Fruit fly (Drosophila melanogaster) whole organism, embryonic: Measurements from ENCODE around the gene Yp1.

Source experiments
- Asciz ChIP-seq: fragments of 200-800 bp; sonication (Bioruptor generic); optimal IDR thresholded peaks from 2 replicates; lab custom pipeline; 2017; ENCODE audit warnings: missing biosample characterization, mild to moderate bottlenecking, missing genetic modification characterization, missing genetic modification reagents
- B-H1 ChIP-seq: fragments of 200-800 bp; sonication (Bioruptor generic); IDR thresholded peaks from 3 replicates; pipeline ENCODE4 v1.3.6; 2022; ENCODE audit warnings: missing biosample characterization, missing genetic modification characterization
- CG10979 ChIP-seq: fragments of 200-800 bp; sonication (Bioruptor generic); optimal IDR thresholded peaks from 2 replicates; lab custom pipeline; 2018; ENCODE audit warnings: missing biosample characterization, mild to moderate bottlenecking, missing genetic modification characterization, moderate library complexity
- CG12659 ChIP-seq: fragments of 200-800 bp; sonication (Bioruptor generic); optimal IDR thresholded peaks from 3 replicates; lab custom pipeline; 2017; ENCODE audit warnings: mild to moderate bottlenecking, missing biosample characterization, missing genetic modification reagents, missing genetic modification characterization
- CG13775 ChIP-seq: fragments of 200-800 bp; sonication (Bioruptor generic); optimal IDR thresholded peaks from 3 replicates; lab custom pipeline; 2017; ENCODE audit warnings: missing biosample characterization, mild to moderate bottlenecking, missing genetic modification characterization
- CG16779 ChIP-seq: fragments of 200-800 bp; sonication (Bioruptor generic); IDR thresholded peaks from 2 replicates; pipeline ENCODE4 v1.3.6; 2022; ENCODE audit warnings: missing biosample characterization, missing genetic modification characterization
- CG17328 ChIP-seq: fragments of 200-800 bp; sonication (Bioruptor generic); IDR thresholded peaks from 2 replicates; pipeline ENCODE4 v1.3.6; 2022; ENCODE audit warnings: missing biosample characterization, missing genetic modification characterization
- CG17359 ChIP-seq: fragments of 200-800 bp; sonication (Bioruptor generic); optimal IDR thresholded peaks from 3 replicates; lab custom pipeline; 2018; ENCODE audit warnings: missing biosample characterization, mild to moderate bottlenecking, missing genetic modification characterization, moderate library complexity
- CG18262 ChIP-seq: fragments of 200-800 bp; optimal IDR thresholded peaks from 3 replicates; lab custom pipeline; 2019; ENCODE audit warnings: missing biosample characterization, mild to moderate bottlenecking, missing genetic modification characterization, moderate library complexity
- CG30020 ChIP-seq: fragments of 200-800 bp; optimal IDR thresholded peaks from 2 replicates; lab custom pipeline; 2019; ENCODE audit warnings: missing biosample characterization, mild to moderate bottlenecking, missing genetic modification characterization, moderate library complexity
- CG31441 ChIP-seq: fragments of 200-800 bp; sonication (Bioruptor generic); IDR thresholded peaks from 2 replicates; pipeline ENCODE4 v1.3.6; 2022; ENCODE audit warnings: missing biosample characterization, missing genetic modification characterization
- CG34376 ChIP-seq: fragments of 200-800 bp; sonication (Bioruptor generic); optimal IDR thresholded peaks from 2 replicates; lab custom pipeline; 2018; ENCODE audit warnings: missing biosample characterization, mild to moderate bottlenecking, missing genetic modification characterization
- CG3847 ChIP-seq: fragments of 200-800 bp; sonication (Bioruptor generic); IDR thresholded peaks from 2 replicates; pipeline ENCODE4 v1.3.6; 2022; ENCODE audit warnings: missing biosample characterization, missing genetic modification characterization
- CG4707 ChIP-seq: fragments of 200-800 bp; sonication (Bioruptor generic); optimal IDR thresholded peaks from 2 replicates; lab custom pipeline; 2018; ENCODE audit warnings: missing biosample characterization, mild to moderate bottlenecking, missing genetic modification characterization, moderate library complexity
- CG4854 ChIP-seq: fragments of 200-800 bp; sonication (Bioruptor generic); optimal IDR thresholded peaks from 2 replicates; lab custom pipeline; 2016; ENCODE audit warnings: missing biosample characterization, missing genetic modification characterization, inconsistent platforms
- CG6683 ChIP-seq: fragments of 200-800 bp; sonication (Bioruptor generic); optimal IDR thresholded peaks from 2 replicates; lab custom pipeline; 2017; ENCODE audit warnings: missing biosample characterization, mild to moderate bottlenecking, missing genetic modification characterization, missing genetic modification reagents
- CG6689 ChIP-seq: fragments of 200-800 bp; sonication (Bioruptor generic); IDR thresholded peaks from 2 replicates; pipeline ENCODE4 v1.3.6; 2022; ENCODE audit warnings: missing biosample characterization, missing genetic modification characterization
- CG8765 ChIP-seq: fragments of 200-800 bp; sonication (Bioruptor generic); IDR thresholded peaks from 2 replicates; pipeline ENCODE4 v1.3.6; 2022; ENCODE audit warnings: missing biosample characterization, missing genetic modification characterization
- CG9609 ChIP-seq: fragments of 200-800 bp; sonication (Bioruptor generic); optimal IDR thresholded peaks from 3 replicates; lab custom pipeline; 2016; ENCODE audit warnings: missing biosample characterization, missing genetic modification characterization
- CTCF ChIP-seq: fragments of 200-800 bp; sonication (Bioruptor generic); optimal IDR thresholded peaks from 2 replicates; lab custom pipeline; 2017; ENCODE audit warnings: missing biosample characterization, mild to moderate bottlenecking, missing genetic modification characterization, moderate library complexity
- D ChIP-seq, 2 experiments: fragments of 200-800 bp in 1 of 2; fragments of >200 bp in 1 of 2; sonication (Bioruptor generic) in 1 of 2; optimal IDR thresholded peaks; 2 replicates in 1 of 2; 3 replicates in 1 of 2; lab custom pipeline; 2017; ENCODE audit warnings: mild to moderate bottlenecking in 1 of 2, missing biosample characterization in 1 of 2, missing genetic modification characterization in 1 of 2, missing genetic modification reagents in 1 of 2
- D19A ChIP-seq: fragments of 200-800 bp; optimal IDR thresholded peaks from 3 replicates; lab custom pipeline; 2019; ENCODE audit warnings: missing biosample characterization, mild to moderate bottlenecking, missing genetic modification characterization, moderate library complexity
- D19B ChIP-seq: fragments of 200-800 bp; sonication (Bioruptor generic); optimal IDR thresholded peaks from 2 replicates; lab custom pipeline; 2017; ENCODE audit warnings: missing biosample characterization, mild to moderate bottlenecking, missing genetic modification characterization
- Dbx ChIP-seq: fragments of 200-800 bp; sonication (Bioruptor generic); IDR thresholded peaks from 3 replicates; pipeline ENCODE4 v1.3.6; 2022; ENCODE audit warnings: missing biosample characterization, missing genetic modification characterization
- Deaf1 ChIP-seq: fragments of 200-800 bp; optimal IDR thresholded peaks from 3 replicates; lab custom pipeline; 2019; ENCODE audit warnings: missing biosample characterization, mild to moderate bottlenecking, missing genetic modification characterization, moderate library complexity
- Doc2 ChIP-seq: fragments of 200-800 bp; sonication (Bioruptor generic); IDR thresholded peaks from 2 replicates; pipeline ENCODE4 v1.3.6; 2022; ENCODE audit warnings: missing biosample characterization, missing genetic modification characterization
- GATAe ChIP-seq: fragments of 200-800 bp; sonication (Bioruptor generic); conservative IDR thresholded peaks from 2 replicates; pipeline ENCODE4 v1.3.6; 2022; ENCODE audit warnings: missing biosample characterization, missing genetic modification characterization
- Hr51 ChIP-seq, 2 experiments: fragments of 200-800 bp; sonication (Bioruptor generic); optimal IDR thresholded peaks; 2 replicates in 1 of 2; 3 replicates in 1 of 2; lab custom pipeline; 2016 to 2018; ENCODE audit warnings: missing biosample characterization in 2 of 2, missing genetic modification characterization in 2 of 2, mild to moderate bottlenecking in 1 of 2, moderate library complexity in 1 of 2
- Lim3 ChIP-seq: fragments of 200-800 bp; sonication (Bioruptor generic); IDR thresholded peaks from 2 replicates; pipeline ENCODE4 v1.3.6; 2022; ENCODE audit warnings: missing biosample characterization, missing genetic modification characterization
- Ptx1 ChIP-seq: fragments of 200-800 bp; sonication (Bioruptor generic); IDR thresholded peaks from 2 replicates; pipeline ENCODE4 v1.3.6; 2022; ENCODE audit warnings: missing biosample characterization, missing genetic modification characterization
- Rx ChIP-seq: fragments of 200-800 bp; sonication (Bioruptor generic); IDR thresholded peaks from 2 replicates; pipeline ENCODE4 v1.3.6; 2022; ENCODE audit warnings: missing biosample characterization, missing genetic modification characterization
- bowl ChIP-seq: fragments of 200-800 bp; sonication (Bioruptor generic); IDR thresholded peaks from 2 replicates; pipeline ENCODE4 v1.3.6; 2022; ENCODE audit warnings: missing biosample characterization, missing genetic modification characterization
- cato ChIP-seq: fragments of 200-800 bp; sonication (Bioruptor generic); optimal IDR thresholded peaks from 2 replicates; lab custom pipeline; 2016; ENCODE audit warnings: missing biosample characterization, missing genetic modification characterization, borderline replicate concordance
- crp ChIP-seq, 2 experiments: fragments of 200-800 bp; sonication (Bioruptor generic); optimal IDR thresholded peaks; 2 replicates in 1 of 2; 3 replicates in 1 of 2; lab custom pipeline; 2017; ENCODE audit warnings: missing biosample characterization in 2 of 2, missing genetic modification characterization in 2 of 2, mild to moderate bottlenecking in 1 of 2, moderate library complexity in 1 of 2
- dimm ChIP-seq: fragments of 200-800 bp; sonication (Bioruptor generic); IDR thresholded peaks from 2 replicates; pipeline ENCODE4 v1.3.6; 2022; ENCODE audit warnings: missing biosample characterization, missing genetic modification characterization
- dysf ChIP-seq: fragments of 200-800 bp; sonication (Bioruptor generic); IDR thresholded peaks from 3 replicates; pipeline ENCODE4 v1.3.6; 2022; ENCODE audit warnings: missing biosample characterization, missing genetic modification characterization
- ftz-f1 ChIP-seq: fragments of 200-800 bp; sonication (Bioruptor generic); optimal IDR thresholded peaks from 2 replicates; lab custom pipeline; 2016; ENCODE audit warnings: missing biosample characterization, missing genetic modification characterization
- gsb-n ChIP-seq: fragments of 200-800 bp; sonication (Bioruptor generic); optimal IDR thresholded peaks from 3 replicates; lab custom pipeline; 2018; ENCODE audit warnings: missing biosample characterization, mild to moderate bottlenecking, missing genetic modification characterization
- kay ChIP-seq: fragments of 200-800 bp; sonication (Bioruptor generic); optimal IDR thresholded peaks from 2 replicates; lab custom pipeline; 2016; ENCODE audit warnings: missing biosample characterization, missing genetic modification characterization
- psq ChIP-seq: fragments of 200-800 bp; sonication (Bioruptor generic); optimal IDR thresholded peaks from 2 replicates; lab custom pipeline; 2017; ENCODE audit warnings: missing biosample characterization, missing genetic modification characterization
- pum ChIP-seq: fragments of 200-800 bp; sonication (Bioruptor generic); optimal IDR thresholded peaks from 2 replicates; lab custom pipeline; 2016; ENCODE audit warnings: missing biosample characterization, missing genetic modification characterization
- ro ChIP-seq: fragments of 200-800 bp; sonication (Bioruptor generic); IDR thresholded peaks from 2 replicates; pipeline ENCODE4 v1.3.6; 2022; ENCODE audit warnings: missing biosample characterization, missing genetic modification characterization
- sens ChIP-seq: fragments of 200-800 bp; sonication (Bioruptor generic); peaks from one replicate; lab custom pipeline; 2016; ENCODE audit warnings: missing biosample characterization, missing genetic modification characterization
- seq ChIP-seq: fragments of 200-800 bp; sonication (Bioruptor generic); IDR thresholded peaks from 2 replicates; pipeline ENCODE4 v1.3.6; 2022; ENCODE audit warnings: missing biosample characterization, missing genetic modification characterization
- sisA ChIP-seq: fragments of 200-800 bp; sonication (Bioruptor generic); IDR thresholded peaks from 2 replicates; pipeline ENCODE4 v1.3.6; 2022; ENCODE audit warnings: missing biosample characterization, missing genetic modification characterization
- slbo ChIP-seq: fragments of 200-800 bp; sonication (Bioruptor generic); IDR thresholded peaks from 2 replicates; pipeline ENCODE4 v1.3.6; 2022; ENCODE audit warnings: missing biosample characterization, missing genetic modification characterization
- so ChIP-seq: fragments of 200-800 bp; sonication (Bioruptor generic); IDR thresholded peaks from 3 replicates; pipeline ENCODE4 v1.3.6; 2022; ENCODE audit warnings: missing biosample characterization, missing genetic modification characterization
- tup ChIP-seq: fragments of 200-800 bp; sonication (Bioruptor generic); optimal IDR thresholded peaks from 2 replicates; lab custom pipeline; 2016; ENCODE audit warnings: missing biosample characterization, mild to moderate bottlenecking, missing genetic modification characterization, moderate library complexity
- tx ChIP-seq: fragments of 200-800 bp; sonication (Bioruptor generic); optimal IDR thresholded peaks from 2 replicates; lab custom pipeline; 2016; ENCODE audit warnings: missing biosample characterization, missing genetic modification characterization
- zen ChIP-seq: fragments of 200-800 bp; sonication (Bioruptor generic); optimal IDR thresholded peaks from 3 replicates; lab custom pipeline; 2018; ENCODE audit warnings: missing biosample characterization, mild to moderate bottlenecking, missing genetic modification characterization, moderate library complexity

The Yp1 gene

dm6 chrX:10086095-10086888, 32.7 kb downstream of the Yp1 start, which contains the start of the genes Naxe and RhoU (continued):
- peak; percentile 48 for TF ChIP-seq sisA
- no peak for TF ChIP-seq psq (GFP tag; lab: Kevin White, UChicago)
- TF ChIP-seq Asciz (GFP tag; lab: Kevin White, UChicago), result no peak
- no peak for TF ChIP-seq CG17359 (tag; lab: Kevin White, UChicago)
- TF ChIP-seq dysf (GFP tag; lab: Robert Waterston, UW), result peak; percentile 33; the same call in 1 of the 3 replicates
- TF ChIP-seq CG8765, result 0 out of 2 replicates have a peak, but pooled peaks have one; percentile 7
- TF ChIP-seq Rx (GFP tag; lab: Robert Waterston, UW), result peak; percentile 47; the same call in 1 of the 2 replicates
- TF ChIP-seq CTCF, result peak; percentile 12
- TF ChIP-seq bowl (GFP tag; lab: Robert Waterston, UW), result no peak
- peak; percentile 60; the same call in 1 of the 2 replicates for TF ChIP-seq CG3847
- no peak for TF ChIP-seq gsb-n (tag; lab: Kevin White, UChicago)
- TF ChIP-seq Hr51 (GFP tag; optimal IDR thresholded peaks at IDR 0.05; lab: Kevin White, UChicago), result peak in 1 of 2 experiments; percentile 43
- peak; percentile 72 for TF ChIP-seq Deaf1
- no peak for TF ChIP-seq CG4854 (GFP tag; lab: Kevin White, UChicago)
- TF ChIP-seq pum (GFP tag; lab: Kevin White, UChicago), result no peak
- no peak for TF ChIP-seq D (optimal IDR thresholded peaks at IDR 0.05; lab: Kevin White, UChicago)
- no peak for TF ChIP-seq D (GFP tag; optimal IDR thresholded peaks at IDR 0.05; lab: Kevin White, UChicago)
- no peak for TF ChIP-seq seq (GFP tag; lab: Robert Waterston, UW)
- no peak for TF ChIP-seq tx (GFP tag; lab: Kevin White, UChicago)
- no peak for TF ChIP-seq so (GFP tag; lab: Robert Waterston, UW)
- no peak for TF ChIP-seq Dbx (GFP tag; lab: Robert Waterston, UW)
- no peak for TF ChIP-seq GATAe (GFP tag; lab: Robert Waterston, UW)
- peak; percentile 69 for TF ChIP-seq Ptx1 (GFP tag; lab: Robert Waterston, UW)
- TF ChIP-seq CG18262 (tag; lab: Kevin White, UChicago), result no peak
- TF ChIP-seq Doc2, result no peak
- TF ChIP-seq sens (GFP tag; lab: Kevin White, UChicago), result peak; percentile 80
- TF ChIP-seq D19B, result no peak
- TF ChIP-seq CG6689 (GFP tag; lab: Robert Waterston, UW), result peak; percentile 37; the same call in 1 of the 2 replicates
- TF ChIP-seq kay (GFP tag; lab: Kevin White, UChicago), result no peak
- peak; percentile 62 for TF ChIP-seq slbo (GFP tag; lab: Robert Waterston, UW)
- TF ChIP-seq ro (GFP tag; lab: Robert Waterston, UW), result no peak
- TF ChIP-seq CG31441, result no peak; the same call in 1 of the 2 replicates
- peak; percentile 73 to 94 for TF ChIP-seq crp (GFP tag; optimal IDR thresholded peaks at IDR 0.05; lab: Kevin White, UChicago)
- peak; percentile 12 for TF ChIP-seq CG30020 (tag; lab: Kevin White, UChicago)
- TF ChIP-seq cato, result no peak
- TF ChIP-seq CG17328, result 0 out of 2 replicates have a peak, but pooled peaks have one; percentile 28
- TF ChIP-seq CG4707 (GFP tag; lab: Kevin White, UChicago), result no peak
- TF ChIP-seq ftz-f1, result no peak
- peak; percentile 16 for TF ChIP-seq zen
- TF ChIP-seq CG6683 (GFP tag; lab: Kevin White, UChicago), result no peak
- no peak for TF ChIP-seq Lim3 (GFP tag; lab: Robert Waterston, UW)
- TF ChIP-seq CG12659 (GFP tag; lab: Kevin White, UChicago), result peak; percentile 68
- no peak for TF ChIP-seq CG10979 (tag; lab: Kevin White, UChicago)
- no peak for TF ChIP-seq dimm (GFP tag; lab: Robert Waterston, UW)
- no peak for TF ChIP-seq CG34376 (GFP tag; lab: Kevin White, UChicago)
- TF ChIP-seq tup (GFP tag; lab: Kevin White, UChicago), result no peak
- TF ChIP-seq CG13775, result peak; percentile 12
- no peak for TF ChIP-seq D19A (tag; lab: Kevin White, UChicago)
- TF ChIP-seq B-H1 (GFP tag; lab: Robert Waterston, UW), result no peak
- TF ChIP-seq CG16779 (GFP tag; lab: Robert Waterston, UW), result no peak
- TF ChIP-seq CG9609 (GFP tag; lab: Kevin White, UChicago), result peak; percentile 45
